Fruit fly (Drosophila melanogaster): ENCODE results near the gene CG13599.

Gene CG13599

DNA sequence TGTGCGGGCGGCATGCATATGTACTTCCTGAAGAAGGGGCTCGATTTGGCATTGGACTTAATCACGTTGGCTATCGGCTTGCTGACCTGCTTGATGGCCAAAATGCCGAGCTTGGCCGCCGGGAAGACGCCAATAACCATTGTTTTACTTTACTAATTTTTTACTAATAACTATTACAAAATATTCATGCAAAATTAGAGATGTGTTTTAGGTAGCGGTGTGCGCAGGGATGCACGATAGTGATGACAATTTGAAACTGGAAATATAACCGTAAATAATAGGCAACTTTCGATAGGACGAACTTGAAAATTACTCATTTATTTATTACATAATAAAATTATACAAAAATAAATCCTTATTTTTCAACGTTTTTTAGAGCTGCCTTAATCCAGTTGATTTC lies 4.0 kb upstream of the CG13599 start, which contains the start of gene CG13601 (continued):
- TF ChIP-seq CG13296 (GFP tag; optimal IDR thresholded peaks at IDR 0.05) (peak; percentile 46), Dip2 (GFP tag; IDR thresholded peaks at IDR 0.05) (no peak), CG6791 (GFP tag; IDR thresholded peaks at IDR 0.05; ENCODE audit: partially characterized antibody) (peak; percentile 67; the same call in 2 of the 3 replicates), hkb (optimal IDR thresholded peaks at IDR 0.05) (no peak), hkb (GFP tag; IDR thresholded peaks at IDR 0.05) (0 out of 2 replicates have a peak, but pooled peaks have one; percentile 21), HmgZ (tag; optimal IDR thresholded peaks at IDR 0.05) (peak; percentile 9), gro (GFP tag; optimal IDR thresholded peaks at IDR 0.05) (no peak), ind (GFP tag; optimal IDR thresholded peaks at IDR 0.05) (peak; percentile 9), CG43689 (GFP tag; IDR thresholded peaks at IDR 0.05) (no peak), Gug (GFP tag; IDR thresholded peaks at IDR 0.05) (peak; percentile 56; the same call in 1 of the 4 replicates), zen2 (GFP tag; IDR thresholded peaks at IDR 0.05; ENCODE audit: partially characterized antibody) (peak; percentile 51; the same call in 1 of the 3 replicates), CG7963 (GFP tag; IDR thresholded peaks at IDR 0.05; ENCODE audit: partially characterized antibody) (0 out of 3 replicates have a peak, but pooled peaks have one; percentile 53), lov (optimal IDR thresholded peaks at IDR 0.05) (no peak), lov (GFP tag; IDR thresholded peaks at IDR 0.05) (no peak), CG13775 (GFP tag; optimal IDR thresholded peaks at IDR 0.05) (peak; percentile 15), CG17829 (tag; optimal IDR thresholded peaks at IDR 0.05) (peak; percentile 40), phol (tag; optimal IDR thresholded peaks at IDR 0.05) (peak; percentile 27), dysf (GFP tag; IDR thresholded peaks at IDR 0.05) (peak; percentile 35; the same call in 2 of the 3 replicates), aop (GFP tag; IDR thresholded peaks at IDR 0.05) (no peak), Ets97D (GFP tag; optimal IDR thresholded peaks at IDR 0.05) (peak; percentile 24), scrt (GFP tag; optimal IDR thresholded peaks at IDR 0.05) (no peak), sna (GFP tag; IDR thresholded peaks at IDR 0.05; ENCODE audit: partially characterized antibody) (peak; percentile 78), CG8924 (tag; optimal IDR thresholded peaks at IDR 0.05) (peak; percentile 53), CG34224 (GFP tag; IDR thresholded peaks at IDR 0.05; ENCODE audit: partially characterized antibody) (peak; percentile 83), vnd (GFP tag; IDR thresholded peaks at IDR 0.05; ENCODE audit: partially characterized antibody) (peak; percentile 71), CG8388 (GFP tag; optimal IDR thresholded peaks at IDR 0.05) (no peak), CG3995 (GFP tag; optimal IDR thresholded peaks at IDR 0.05) (peak; percentile 24), stwl (tag; optimal IDR thresholded peaks at IDR 0.05) (peak; percentile 30), zfh2 (GFP tag; optimal IDR thresholded peaks at IDR 0.05) (no peak), CG12299 (tag; optimal IDR thresholded peaks at IDR 0.05) (no peak), CG7987 (GFP tag; optimal IDR thresholded peaks at IDR 0.05) (no peak), Hey (tag; optimal IDR thresholded peaks at IDR 0.05) (peak; percentile 24), CG14441 (GFP tag; IDR thresholded peaks at IDR 0.05) (no peak), bbx (GFP tag; IDR thresholded peaks at IDR 0.05; ENCODE audit: partially characterized antibody) (peak; percentile 83), otp (GFP tag; IDR thresholded peaks at IDR 0.05) (peak; percentile 39; the same call in 1 of the 3 replicates), YL-1 (GFP tag; optimal IDR thresholded peaks at IDR 0.05) (no peak), CG1647 (GFP tag; optimal IDR thresholded peaks at IDR 0.05) (peak; percentile 21), nmo (GFP tag; optimal IDR thresholded peaks at IDR 0.05) (peak; percentile 33), Opbp (GFP tag; IDR thresholded peaks at IDR 0.05; ENCODE audit: partially characterized antibody) (peak; percentile 80; the same call in 2 of the 3 replicates), pzg (GFP tag; optimal IDR thresholded peaks at IDR 0.05) (peak; percentile 50), CG8290 (GFP tag; optimal IDR thresholded peaks at IDR 0.05) (no peak), CG8290 (tag; optimal IDR thresholded peaks at IDR 0.05) (peak in 1 of 2 experiments; percentile 44), CG18262 (tag; optimal IDR thresholded peaks at IDR 0.05) (peak; percentile 26), exex (tag; optimal IDR thresholded peaks at IDR 0.05) (peak; percentile 27), Dp (GFP tag; optimal IDR thresholded peaks at IDR 0.05) (peak; percentile 30), hbn (GFP tag; IDR thresholded peaks at IDR 0.05; ENCODE audit: partially characterized antibody) (peak; percentile 82), sqz (GFP tag; optimal IDR thresholded peaks at IDR 0.05) (peak; percentile 43), amos (GFP tag; IDR thresholded peaks at IDR 0.05; ENCODE audit: partially characterized antibody) (peak; percentile 80), nerfin-2 (GFP tag; IDR thresholded peaks at IDR 0.05; ENCODE audit: partially characterized antibody) (peak; percentile 40; the same call in 1 of the 2 replicates), az2 (GFP tag; optimal IDR thresholded peaks at IDR 0.05) (peak; percentile 34)
